Fruit fly (Drosophila melanogaster) whole organism, embryonic: Measurements from ENCODE around the gene PIG-T.

Source experiments
- Abd-B ChIP-seq: fragments of 200-800 bp; sonication (Bioruptor generic); optimal IDR thresholded peaks from 2 replicates; lab custom pipeline; 2018; ENCODE audit warnings: missing biosample characterization, mild to moderate bottlenecking, missing genetic modification characterization, moderate library complexity
- Atf6 ChIP-seq: fragments of 200-800 bp; sonication (Bioruptor generic); IDR thresholded peaks from 2 replicates; pipeline ENCODE4 v1.3.6; 2022; ENCODE audit warnings: missing biosample characterization, missing genetic modification characterization
- Awh ChIP-seq: fragments of 200-800 bp; sonication (Bioruptor generic); IDR thresholded peaks from 2 replicates; pipeline ENCODE4, ENCODE4 v1.3.6; 2022; ENCODE audit warnings: missing biosample characterization, missing genetic modification characterization
- CG10209 ChIP-seq: fragments of 200-800 bp; sonication (Bioruptor generic); optimal IDR thresholded peaks from 3 replicates; lab custom pipeline; 2017; ENCODE audit warnings: missing biosample characterization, mild to moderate bottlenecking, missing genetic modification characterization, missing genetic modification reagents
- CG10366 ChIP-seq: fragments of 200-800 bp; sonication (Bioruptor generic); IDR thresholded peaks from 2 replicates; pipeline ENCODE4 v1.3.6; 2022; ENCODE audit warnings: missing biosample characterization, missing genetic modification characterization
- CG11504 ChIP-seq: fragments of 200-800 bp; sonication (Bioruptor generic); optimal IDR thresholded peaks from 3 replicates; lab custom pipeline; 2019; ENCODE audit warnings: missing biosample characterization, mild to moderate bottlenecking, missing genetic modification characterization, moderate library complexity
- CG11696 ChIP-seq: fragments of 200-800 bp; sonication (Bioruptor generic); IDR thresholded peaks from 2 replicates; pipeline ENCODE4 v1.3.6; 2022; ENCODE audit warnings: missing biosample characterization, missing genetic modification characterization
- CG13424 ChIP-seq: fragments of 200-800 bp; sonication (Bioruptor generic); optimal IDR thresholded peaks from 2 replicates; lab custom pipeline; 2019; ENCODE audit warnings: missing biosample characterization, mild to moderate bottlenecking, missing genetic modification characterization, moderate library complexity
- CG15269 ChIP-seq: fragments of 200-800 bp; sonication (Bioruptor generic); optimal IDR thresholded peaks from 2 replicates; lab custom pipeline; 2018; ENCODE audit warnings: missing biosample characterization, mild to moderate bottlenecking, missing genetic modification characterization, moderate library complexity
- CG15514 ChIP-seq: fragments of 200-800 bp; sonication (Bioruptor generic); optimal IDR thresholded peaks from 3 replicates; lab custom pipeline; 2017; ENCODE audit warnings: missing biosample characterization, missing genetic modification characterization, mild to moderate bottlenecking, moderate library complexity, missing genetic modification reagents
- CG17385 ChIP-seq: fragments of 200-800 bp; sonication (Bioruptor generic); optimal IDR thresholded peaks from 3 replicates; lab custom pipeline; 2018; ENCODE audit warnings: missing biosample characterization, mild to moderate bottlenecking, missing genetic modification characterization
- CG34376 ChIP-seq: fragments of 200-800 bp; sonication (Bioruptor generic); optimal IDR thresholded peaks from 2 replicates; lab custom pipeline; 2018; ENCODE audit warnings: missing biosample characterization, mild to moderate bottlenecking, missing genetic modification characterization
- CG42726 ChIP-seq: fragments of 200-800 bp; sonication (Bioruptor generic); IDR thresholded peaks from 2 replicates; pipeline ENCODE4 v1.3.6; 2022; ENCODE audit warnings: missing biosample characterization, missing genetic modification characterization; ENCODE audit not compliant: partially characterized antibody
- CG6175 ChIP-seq: fragments of 200-800 bp; sonication (Bioruptor generic); IDR thresholded peaks from 3 replicates; pipeline ENCODE4 v1.3.6; 2022; ENCODE audit warnings: missing biosample characterization, missing genetic modification characterization
- CG6683 ChIP-seq: fragments of 200-800 bp; sonication (Bioruptor generic); optimal IDR thresholded peaks from 2 replicates; lab custom pipeline; 2017; ENCODE audit warnings: missing biosample characterization, mild to moderate bottlenecking, missing genetic modification characterization, missing genetic modification reagents
- CG7271 ChIP-seq: fragments of 200-800 bp; sonication (Bioruptor generic); optimal IDR thresholded peaks from 2 replicates; lab custom pipeline; 2018; ENCODE audit warnings: missing biosample characterization, mild to moderate bottlenecking, missing genetic modification characterization, moderate library complexity
- CG8281 ChIP-seq: fragments of 200-800 bp; sonication (Bioruptor generic); optimal IDR thresholded peaks from 2 replicates; lab custom pipeline; 2018; ENCODE audit warnings: missing biosample characterization, mild to moderate bottlenecking, missing genetic modification characterization, moderate library complexity
- CG8290 ChIP-seq, 3 experiments: fragments of 200-800 bp; sonication (Bioruptor generic); optimal IDR thresholded peaks; 2 replicates each; lab custom pipeline; 2016 to 2019; ENCODE audit warnings: missing biosample characterization in 3 of 3, missing genetic modification characterization in 3 of 3, mild to moderate bottlenecking in 2 of 3, moderate library complexity in 1 of 3
- CG8944 ChIP-seq: fragments of 200-800 bp; sonication (Bioruptor generic); optimal IDR thresholded peaks from 3 replicates; lab custom pipeline; 2016; ENCODE audit warnings: missing biosample characterization, missing genetic modification characterization
- CG9215 ChIP-seq: fragments of 200-800 bp; sonication (Bioruptor generic); IDR thresholded peaks from 2 replicates; pipeline ENCODE4 v1.3.6; 2022; ENCODE audit warnings: missing biosample characterization, missing genetic modification characterization
- Dip3 ChIP-seq: fragments of 200-800 bp; sonication (Bioruptor generic); optimal IDR thresholded peaks from 3 replicates; lab custom pipeline; 2016; ENCODE audit warnings: missing biosample characterization, missing genetic modification characterization
- Dll ChIP-seq: fragments of 200-800 bp; sonication (Bioruptor generic); IDR thresholded peaks from 4 replicates; pipeline ENCODE4 v1.3.6; 2022; ENCODE audit warnings: missing biosample characterization, missing genetic modification characterization; ENCODE audit not compliant: partially characterized antibody
- E2f2 ChIP-seq: fragments of 200-800 bp; sonication (Bioruptor generic); IDR thresholded peaks from 2 replicates; pipeline ENCODE4 v1.3.6; 2022; ENCODE audit warnings: missing biosample characterization, missing genetic modification characterization
- Gsc ChIP-seq: fragments of 200-800 bp; sonication (Bioruptor generic); IDR thresholded peaks from 2 replicates; pipeline ENCODE4 v1.3.6; 2022; ENCODE audit warnings: missing biosample characterization, missing genetic modification characterization
- HLH3B ChIP-seq: fragments of 200-800 bp; sonication (Bioruptor generic); IDR thresholded peaks from 2 replicates; pipeline ENCODE4 v1.3.6; 2022; ENCODE audit warnings: missing biosample characterization, missing genetic modification characterization
- Oaz ChIP-seq: fragments of 200-800 bp; sonication (Bioruptor generic); IDR thresholded peaks from 2 replicates; pipeline ENCODE4 v1.3.6; 2022; ENCODE audit warnings: missing biosample characterization, missing genetic modification characterization
- Ptx1 ChIP-seq: fragments of 200-800 bp; sonication (Bioruptor generic); IDR thresholded peaks from 2 replicates; pipeline ENCODE4 v1.3.6; 2022; ENCODE audit warnings: missing biosample characterization, missing genetic modification characterization
- Sin3A ChIP-seq: fragments of >200 bp; optimal IDR thresholded peaks from 2 replicates; lab custom pipeline; 2018
- ap ChIP-seq: fragments of 200-800 bp; sonication (Bioruptor generic); IDR thresholded peaks from 2 replicates; pipeline ENCODE4 v1.3.6; 2022; ENCODE audit warnings: missing biosample characterization, missing genetic modification characterization
- ase ChIP-seq: fragments of 200-800 bp; sonication (Bioruptor generic); IDR thresholded peaks from 3 replicates; pipeline ENCODE4 v1.3.6; 2022; ENCODE audit warnings: missing biosample characterization, missing genetic modification characterization
- bigmax ChIP-seq: fragments of 200-800 bp; sonication (Bioruptor generic); optimal IDR thresholded peaks from 2 replicates; lab custom pipeline; 2018; ENCODE audit warnings: missing biosample characterization, mild to moderate bottlenecking, missing genetic modification characterization
- bsh ChIP-seq, 2 experiments: fragments of 200-800 bp; sonication (Bioruptor generic); optimal IDR thresholded peaks; 2 replicates each; lab custom pipeline; 2017 to 2018; ENCODE audit warnings: mild to moderate bottlenecking in 2 of 2, missing biosample characterization in 2 of 2, missing genetic modification characterization in 2 of 2, moderate library complexity in 1 of 2
- cg ChIP-seq: fragments of 200-800 bp; sonication (Bioruptor generic); optimal IDR thresholded peaks from 3 replicates; lab custom pipeline; 2019; ENCODE audit warnings: missing biosample characterization, mild to moderate bottlenecking, missing genetic modification characterization, moderate library complexity
- ci ChIP-seq: fragments of 200-800 bp; sonication (Bioruptor generic); IDR thresholded peaks from 3 replicates; pipeline ENCODE4 v1.3.6; 2022; ENCODE audit warnings: missing biosample characterization, missing genetic modification characterization
- dmrt11E ChIP-seq: fragments of 200-800 bp; sonication (Bioruptor generic); optimal IDR thresholded peaks from 3 replicates; lab custom pipeline; 2018; ENCODE audit warnings: missing biosample characterization, mild to moderate bottlenecking, missing genetic modification characterization, moderate library complexity
- exex ChIP-seq: fragments of 200-800 bp; sonication (Bioruptor generic); optimal IDR thresholded peaks from 4 replicates; lab custom pipeline; 2018; ENCODE audit warnings: missing biosample characterization, mild to moderate bottlenecking, missing genetic modification characterization, moderate library complexity
- gcm ChIP-seq: fragments of 200-800 bp; sonication (Bioruptor generic); optimal IDR thresholded peaks from 2 replicates; lab custom pipeline; 2019; ENCODE audit warnings: missing biosample characterization, mild to moderate bottlenecking, missing genetic modification characterization, moderate library complexity
- hbn ChIP-seq: fragments of 200-800 bp; sonication (Bioruptor generic); IDR thresholded peaks from 2 replicates; pipeline ENCODE4 v1.3.6; 2022; ENCODE audit warnings: missing biosample characterization, missing genetic modification characterization; ENCODE audit not compliant: partially characterized antibody
- peb ChIP-seq: fragments of 200-800 bp; sonication (Bioruptor generic); IDR thresholded peaks from 2 replicates; pipeline ENCODE4 v1.3.6; 2022; ENCODE audit warnings: missing biosample characterization, missing genetic modification characterization
- prd ChIP-seq, 3 experiments: fragments of >200 bp in 2 of 3; fragments of 200-800 bp in 1 of 3; sonication (Bioruptor generic) in 1 of 3; optimal IDR thresholded peaks in 2 of 3; IDR thresholded peaks in 1 of 3; 2 replicates in 2 of 3; 3 replicates in 1 of 3; pipeline versions ENCODE4 v1.3.6 to Lab custom; 2017 to 2022; ENCODE audit warnings: missing biosample characterization in 1 of 3, missing genetic modification characterization in 1 of 3
- ro ChIP-seq: fragments of 200-800 bp; sonication (Bioruptor generic); IDR thresholded peaks from 2 replicates; pipeline ENCODE4 v1.3.6; 2022; ENCODE audit warnings: missing biosample characterization, missing genetic modification characterization
- sc ChIP-seq, 3 experiments: fragments of >200 bp in 2 of 3; fragments of 200-800 bp in 1 of 3; sonication (Bioruptor generic) in 1 of 3; optimal IDR thresholded peaks; 2 replicates in 2 of 3; 3 replicates in 1 of 3; lab custom pipeline; 2017; ENCODE audit warnings: mild to moderate bottlenecking in 1 of 3, missing biosample characterization in 1 of 3, missing genetic modification characterization in 1 of 3, missing genetic modification reagents in 1 of 3
- sim ChIP-seq: fragments of 200-800 bp; sonication (Bioruptor generic); IDR thresholded peaks from 2 replicates; pipeline ENCODE4 v1.3.6; 2022; ENCODE audit warnings: missing biosample characterization, missing genetic modification characterization
- ttk ChIP-seq: fragments of 200-800 bp; sonication (Bioruptor generic); IDR thresholded peaks from 2 replicates; pipeline ENCODE4 v2.1.2; 2022; ENCODE audit warnings: missing biosample characterization, missing genetic modification characterization
- twi ChIP-seq: fragments of 200-800 bp; optimal IDR thresholded peaks from 2 replicates; lab custom pipeline; 2019; ENCODE audit warnings: missing biosample characterization, mild to moderate bottlenecking, missing genetic modification characterization, moderate library complexity
- unpg ChIP-seq: fragments of 200-800 bp; sonication (Bioruptor generic); optimal IDR thresholded peaks from 3 replicates; lab custom pipeline; 2018; ENCODE audit warnings: missing biosample characterization, mild to moderate bottlenecking, missing genetic modification characterization, moderate library complexity
- zf30C ChIP-seq: fragments of 200-800 bp; sonication (Bioruptor generic); optimal IDR thresholded peaks from 3 replicates; lab custom pipeline; 2018; ENCODE audit warnings: missing biosample characterization, mild to moderate bottlenecking, missing genetic modification characterization

The PIG-T gene

dm6 chrX:8444883-8445572, 38.0 kb upstream of the PIG-T start (continued):
- TF ChIP-seq bigmax (GFP tag; lab: Kevin White, UChicago) = no peak
- TF ChIP-seq CG10209 = peak; percentile 50
- peak; percentile 84 for TF ChIP-seq exex (tag; lab: Kevin White, UChicago)
- no peak for TF ChIP-seq CG9215 (GFP tag; lab: Robert Waterston, UW)
- peak; percentile 28 for TF ChIP-seq CG15514 (GFP tag; lab: Kevin White, UChicago)
- TF ChIP-seq ase (GFP tag; lab: Robert Waterston, UW) = peak; percentile 5; the same call in 1 of the 3 replicates
- TF ChIP-seq Ptx1 (GFP tag; lab: Robert Waterston, UW) = peak; percentile 67
- TF ChIP-seq prd (optimal IDR thresholded peaks at IDR 0.05; lab: Kevin White, UChicago) = no peak
- TF ChIP-seq prd (GFP tag; IDR thresholded peaks at IDR 0.05; lab: Robert Waterston, UW) = peak; percentile 66
- peak; percentile 23 for TF ChIP-seq CG7271 (tag; lab: Kevin White, UChicago)
- 0 out of 3 replicates have a peak, but pooled peaks have one; percentile 51 for TF ChIP-seq CG6175 (GFP tag; lab: Robert Waterston, UW)
- TF ChIP-seq ttk (GFP tag; lab: Robert Waterston, UW) = no peak
- no peak for TF ChIP-seq Dip3 (GFP tag; lab: Kevin White, UChicago)
- TF ChIP-seq Atf6 (GFP tag; lab: Robert Waterston, UW) = 0 out of 2 replicates have a peak, but pooled peaks have one; percentile 13
- no peak for TF ChIP-seq sc (optimal IDR thresholded peaks at IDR 0.05; lab: Kevin White, UChicago)
- peak; percentile 17 for TF ChIP-seq sc (GFP tag; optimal IDR thresholded peaks at IDR 0.05; lab: Kevin White, UChicago)
- TF ChIP-seq twi (tag; lab: Kevin White, UChicago) = peak; percentile 56
- TF ChIP-seq ro (GFP tag; lab: Robert Waterston, UW) = peak; percentile 14; the same call in 1 of the 2 replicates
- TF ChIP-seq CG6683 (GFP tag; lab: Kevin White, UChicago) = no peak
- TF ChIP-seq CG8290 (GFP tag; optimal IDR thresholded peaks at IDR 0.05; lab: Kevin White, UChicago) = no peak
- TF ChIP-seq CG8290 (tag; optimal IDR thresholded peaks at IDR 0.05; lab: Kevin White, UChicago) = peak in 1 of 2 experiments; percentile 76
- TF ChIP-seq Awh (GFP tag; lab: Robert Waterston, UW) = peak; percentile 31; the same call in 1 of the 2 replicates
- 0 out of 2 replicates have a peak, but pooled peaks have one; percentile 33 for TF ChIP-seq ap (GFP tag; lab: Robert Waterston, UW)
- no peak for TF ChIP-seq Gsc (GFP tag; lab: Robert Waterston, UW)
- peak; percentile 17; the same call in 1 of the 2 replicates for TF ChIP-seq E2f2
- TF ChIP-seq dmrt11E (tag; lab: Kevin White, UChicago) = peak; percentile 92
- TF ChIP-seq HLH3B (GFP tag; lab: Robert Waterston, UW) = peak; percentile 46; the same call in 1 of the 2 replicates
- peak; percentile 29; the same call in 1 of the 2 replicates for TF ChIP-seq Oaz (GFP tag; lab: Robert Waterston, UW)
- peak; percentile 50 for TF ChIP-seq CG17385 (GFP tag; lab: Kevin White, UChicago)
- peak; percentile 54 for TF ChIP-seq cg (GFP tag; lab: Kevin White, UChicago)
- peak; percentile 69 for TF ChIP-seq CG13424 (tag; lab: Kevin White, UChicago)
- peak; percentile 7 for TF ChIP-seq CG8281 (tag; lab: Kevin White, UChicago)
- peak; percentile 63 for TF ChIP-seq unpg (GFP tag; lab: Kevin White, UChicago)
- peak; percentile 75 for TF ChIP-seq ci (GFP tag; lab: Robert Waterston, UW)
- TF ChIP-seq gcm = peak; percentile 73
- peak; percentile 32 for TF ChIP-seq Abd-B (GFP tag; lab: Kevin White, UChicago)
- no peak; the same call in 1 of the 2 replicates for TF ChIP-seq CG10366 (GFP tag; lab: Robert Waterston, UW)
- TF ChIP-seq Dll (GFP tag; lab: Robert Waterston, UW) = no peak
- TF ChIP-seq CG8944 = no peak
- peak; percentile 32; the same call in 1 of the 2 replicates for TF ChIP-seq sim (GFP tag; lab: Robert Waterston, UW)
- TF ChIP-seq Sin3A (lab: Kevin White, UChicago) = no peak
- no peak for TF ChIP-seq peb
- no peak for TF ChIP-seq CG42726 (GFP tag; lab: Robert Waterston, UW)
- TF ChIP-seq CG11504 (tag; lab: Kevin White, UChicago) = peak; percentile 72
- no peak for TF ChIP-seq hbn (GFP tag; lab: Robert Waterston, UW)
- TF ChIP-seq CG15269 = peak; percentile 57
- TF ChIP-seq CG34376 (GFP tag; lab: Kevin White, UChicago) = peak; percentile 24
- peak; percentile 80 for TF ChIP-seq zf30C (GFP tag; lab: Kevin White, UChicago)
- TF ChIP-seq CG11696 = no peak
- TF ChIP-seq bsh (GFP tag; optimal IDR thresholded peaks at IDR 0.05; lab: Kevin White, UChicago) = peak in 1 of 2 experiments; percentile 74
